Fruit fly (Drosophila melanogaster): ENCODE measurements around the gene CG3529.

The CG3529 gene

dm6 chr3L:9402157-9402890 lies 44.3 kb upstream of the CG3529 start, which contains the start of gene eIF4E1:
Gene eIF4E1 (minus strand): TSS chr3L:9402460.
- peak; percentile 9 for TF ChIP-seq CG31627 (GFP tag; optimal IDR thresholded peaks at IDR 0.05)
- no peak for TF ChIP-seq Eip75B (GFP tag; optimal IDR thresholded peaks at IDR 0.05)
- no peak for TF ChIP-seq net (GFP tag; optimal IDR thresholded peaks at IDR 0.05)
- TF ChIP-seq ss (GFP tag; optimal IDR thresholded peaks at IDR 0.05): no peak
- peak; percentile 83 for TF ChIP-seq Eip78C (GFP tag)
- TF ChIP-seq CG11762 (GFP tag; optimal IDR thresholded peaks at IDR 0.05; ENCODE audit: insufficient read depth): no peak
- peak; percentile 14 for TF ChIP-seq lz (GFP tag; optimal IDR thresholded peaks at IDR 0.05)
- TF ChIP-seq OdsH (GFP tag; optimal IDR thresholded peaks at IDR 0.05): no peak
- TF ChIP-seq CG6163 (GFP tag; IDR thresholded peaks at IDR 0.05): 0 out of 3 replicates have a peak, but pooled peaks have one; percentile 0
- TF ChIP-seq CG8119 (GFP tag; IDR thresholded peaks at IDR 0.05): no peak
- peak; percentile 8 for TF ChIP-seq topi (GFP tag; optimal IDR thresholded peaks at IDR 0.05)
- TF ChIP-seq Eip93F (GFP tag; optimal IDR thresholded peaks at IDR 0.05): no peak

dm6 chr3L:9404497-9404896 lies 42.2 kb upstream of the CG3529 start, which contains the start of gene Cpr67B:
Gene Cpr67B (plus strand): TSS chr3L:9404797.
- no peak for TF ChIP-seq ss (GFP tag; optimal IDR thresholded peaks at IDR 0.05)
- no peak for TF ChIP-seq CG16779 (tag; optimal IDR thresholded peaks at IDR 0.05)

- TF ChIP-seq Eip78C (GFP tag): no peak
- TF ChIP-seq Ets96B (tag; optimal IDR thresholded peaks at IDR 0.05): no peak
- no peak for TF ChIP-seq CG3919 (GFP tag; optimal IDR thresholded peaks at IDR 0.05)
- no peak for TF ChIP-seq topi (GFP tag; optimal IDR thresholded peaks at IDR 0.05)
- TF ChIP-seq Hr4 (GFP tag; optimal IDR thresholded peaks at IDR 0.05): no peak
- TF ChIP-seq Blimp-1 (GFP tag; optimal IDR thresholded peaks at IDR 0.05): no peak
- TF ChIP-seq Hr38 (GFP tag; optimal IDR thresholded peaks at IDR 0.05): no peak
- TF ChIP-seq fd59A (GFP tag; optimal IDR thresholded peaks at IDR 0.05): no peak
- no peak for TF ChIP-seq CG4318 (GFP tag; optimal IDR thresholded peaks at IDR 0.05)
- no peak for TF ChIP-seq CG31627 (GFP tag; optimal IDR thresholded peaks at IDR 0.05)
- TF ChIP-seq CG1621 (tag; optimal IDR thresholded peaks at IDR 0.05): peak; percentile 52
- no peak for TF ChIP-seq OdsH (GFP tag; optimal IDR thresholded peaks at IDR 0.05)
- TF ChIP-seq CG8119 (GFP tag; IDR thresholded peaks at IDR 0.05): no peak
- no peak for TF ChIP-seq Sox102F (GFP tag; optimal IDR thresholded peaks at IDR 0.05)
- TF ChIP-seq ss (GFP tag; optimal IDR thresholded peaks at IDR 0.05): peak; percentile 23 to 41
- TF ChIP-seq CG9139 (GFP tag; optimal IDR thresholded peaks at IDR 0.05): no peak
- TF ChIP-seq CG10669 (GFP tag; optimal IDR thresholded peaks at IDR 0.05): no peak
- no peak for TF ChIP-seq fkh (GFP tag; optimal IDR thresholded peaks at IDR 0.05)
- TF ChIP-seq CG8319 (GFP tag; optimal IDR thresholded peaks at IDR 0.05): no peak
- TF ChIP-seq net (GFP tag; optimal IDR thresholded peaks at IDR 0.05): no peak
- TF ChIP-seq fd85E (GFP tag; optimal IDR thresholded peaks at IDR 0.05): no peak
- no peak for TF ChIP-seq vri (GFP tag; optimal IDR thresholded peaks at IDR 0.05)
- TF ChIP-seq Lpt (GFP tag; optimal IDR thresholded peaks at IDR 0.05): no peak
- TF ChIP-seq Sox14 (GFP tag; optimal IDR thresholded peaks at IDR 0.05): peak; percentile 80
- TF ChIP-seq CG32006 (GFP tag; optimal IDR thresholded peaks at IDR 0.05): no peak
- TF ChIP-seq eg (GFP tag; IDR thresholded peaks at IDR 0.05): no peak
Measured at dm6 chr3L:9410030-9410589, 36.6 kb upstream of the CG3529 start.

dm6 chr3L:9410754-9411423 lies 35.8 kb upstream of the CG3529 start, which contains the start of the genes CG4022 and Cpsf5:
Gene CG4022 (minus strand): TSS chr3L:9410832.
Gene Cpsf5 (plus strand): TSS chr3L:9411038.
- TF ChIP-seq lz (GFP tag; optimal IDR thresholded peaks at IDR 0.05) (peak; percentile 76), fd59A (GFP tag; optimal IDR thresholded peaks at IDR 0.05) (no peak), topi (GFP tag; optimal IDR thresholded peaks at IDR 0.05) (peak; percentile 70), net (GFP tag; optimal IDR thresholded peaks at IDR 0.05) (peak; percentile 54), CG31627 (GFP tag; optimal IDR thresholded peaks at IDR 0.05) (peak; percentile 67), Hr4 (GFP tag; optimal IDR thresholded peaks at IDR 0.05) (peak; percentile 83), CG10669 (GFP tag; optimal IDR thresholded peaks at IDR 0.05) (no peak), CG11294 (GFP tag; IDR thresholded peaks at IDR 0.05) (0 out of 2 replicates have a peak, but pooled peaks have one; percentile 22), CG6854 (GFP tag; optimal IDR thresholded peaks at IDR 0.05) (no peak), CG6276 (GFP tag; optimal IDR thresholded peaks at IDR 0.05) (no peak), cyc (GFP tag; optimal IDR thresholded peaks at IDR 0.05) (peak; percentile 62), CG7368 (GFP tag; optimal IDR thresholded peaks at IDR 0.05) (peak; percentile 56), CG15336 (GFP tag; IDR thresholded peaks at IDR 0.05) (peak; percentile 79), Eip78C (GFP tag) (peak; percentile 91), CG8319 (GFP tag; optimal IDR thresholded peaks at IDR 0.05) (no peak), vri (GFP tag; optimal IDR thresholded peaks at IDR 0.05) (peak; percentile 65), pdm3 (GFP tag; optimal IDR thresholded peaks at IDR 0.05) (peak; percentile 84), Ets21C (GFP tag; optimal IDR thresholded peaks at IDR 0.05) (peak; percentile 46), Hr38 (GFP tag; optimal IDR thresholded peaks at IDR 0.05) (no peak), CG34406 (GFP tag; optimal IDR thresholded peaks at IDR 0.05) (peak; percentile 71), CG11762 (GFP tag; optimal IDR thresholded peaks at IDR 0.05; ENCODE audit: insufficient read depth) (peak; percentile 45), CG32006 (GFP tag; optimal IDR thresholded peaks at IDR 0.05) (peak; percentile 82)
